Fruit fly (Drosophila melanogaster): ENCODE measurements around the gene Atac2.

The Atac2 gene

DNA sequence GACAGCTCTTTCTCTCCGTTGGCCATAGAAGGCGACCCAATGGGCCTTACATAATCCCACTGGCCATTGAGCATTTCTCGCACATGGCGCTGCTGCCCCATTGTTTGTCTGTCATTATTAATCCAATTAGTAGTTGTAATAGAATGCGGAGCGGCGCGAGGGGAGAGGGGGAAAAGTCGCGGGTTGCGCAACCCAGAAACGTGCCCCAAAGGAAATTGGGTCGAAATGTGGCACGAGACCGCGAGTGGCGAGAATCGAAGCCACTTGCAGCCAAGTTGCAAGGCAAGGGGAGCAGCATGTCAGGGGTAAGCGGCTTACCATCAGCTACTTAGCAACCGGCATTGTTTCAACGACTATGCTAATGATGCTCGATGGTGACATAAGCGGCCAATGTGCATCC is 12.3 kb upstream of the Atac2 start:
- TF ChIP-seq CG12768 (GFP tag; optimal IDR thresholded peaks at IDR 0.05) (no peak), CG1620 (GFP tag; optimal IDR thresholded peaks at IDR 0.05) (no peak), cic (GFP tag; optimal IDR thresholded peaks at IDR 0.05) (no peak), Mnt (GFP tag; optimal IDR thresholded peaks at IDR 0.05) (no peak), cnc (optimal IDR thresholded peaks at IDR 0.05) (no peak)

DNA sequence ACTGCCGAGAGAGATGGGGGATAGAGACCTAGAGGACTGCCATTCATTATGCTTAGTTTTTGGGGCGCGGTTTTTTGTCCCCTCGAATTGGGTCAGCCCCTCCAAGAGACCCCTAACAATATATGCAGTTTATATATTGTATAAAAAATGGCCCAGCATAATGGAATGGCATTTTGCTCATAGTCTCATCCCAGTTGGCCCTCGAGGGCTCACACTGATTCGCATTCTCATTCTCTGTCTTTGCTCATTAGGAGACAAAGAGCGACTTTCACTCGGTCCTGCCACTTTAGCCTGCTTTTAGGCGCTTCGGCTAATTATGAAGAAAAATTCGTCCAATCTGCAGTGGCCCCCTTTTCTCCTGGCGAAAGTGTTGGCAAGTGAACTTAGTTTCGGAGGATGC is 11.4 kb upstream of the Atac2 start:
- TF ChIP-seq Mnt (GFP tag; optimal IDR thresholded peaks at IDR 0.05) (no peak), kay (GFP tag; ENCODE audit: borderline replicate concordance) (no peak), toe (GFP tag; optimal IDR thresholded peaks at IDR 0.05) (no peak), CG7101 (tag; optimal IDR thresholded peaks at IDR 0.05) (no peak), bab1 (GFP tag; optimal IDR thresholded peaks at IDR 0.05) (no peak), CG5204 (GFP tag; optimal IDR thresholded peaks at IDR 0.05) (no peak), CG7045 (GFP tag; optimal IDR thresholded peaks at IDR 0.05) (no peak), CG12768 (GFP tag; optimal IDR thresholded peaks at IDR 0.05) (no peak), ovo (GFP tag; optimal IDR thresholded peaks at IDR 0.05) (no peak), CG33017 (tag; optimal IDR thresholded peaks at IDR 0.05) (no peak), CG11617 (GFP tag; optimal IDR thresholded peaks at IDR 0.05) (no peak), cic (GFP tag; optimal IDR thresholded peaks at IDR 0.05) (no peak), Hr96 (GFP tag; optimal IDR thresholded peaks at IDR 0.05) (no peak), pad (GFP tag; optimal IDR thresholded peaks at IDR 0.05) (no peak), Crg-1 (GFP tag; optimal IDR thresholded peaks at IDR 0.05) (no peak), Clk (GFP tag; optimal IDR thresholded peaks at IDR 0.05) (no peak)

- TF ChIP-seq tj (GFP tag; optimal IDR thresholded peaks at IDR 0.05), result peak; percentile 80
- TF ChIP-seq Clk (GFP tag; optimal IDR thresholded peaks at IDR 0.05), result peak; percentile 64
- TF ChIP-seq CG5204 (GFP tag; optimal IDR thresholded peaks at IDR 0.05), result peak; percentile 67
- TF ChIP-seq toe (GFP tag; optimal IDR thresholded peaks at IDR 0.05), result peak; percentile 71
- peak; percentile 70 for TF ChIP-seq Crg-1 (GFP tag; optimal IDR thresholded peaks at IDR 0.05)
- TF ChIP-seq CG14711 (tag; optimal IDR thresholded peaks at IDR 0.05), result peak; percentile 88
- peak; percentile 93 for TF ChIP-seq CG11617 (GFP tag; optimal IDR thresholded peaks at IDR 0.05)
- TF ChIP-seq cnc (optimal IDR thresholded peaks at IDR 0.05), result no peak
- peak; percentile 74 for TF ChIP-seq CG12768 (GFP tag; optimal IDR thresholded peaks at IDR 0.05)
- peak; percentile 94 for TF ChIP-seq cic (GFP tag; optimal IDR thresholded peaks at IDR 0.05)
- TF ChIP-seq pad (GFP tag; optimal IDR thresholded peaks at IDR 0.05), result peak; percentile 70
- peak; percentile 53 for TF ChIP-seq Mnt (GFP tag; optimal IDR thresholded peaks at IDR 0.05)
- peak; percentile 90 for TF ChIP-seq bab1 (GFP tag; optimal IDR thresholded peaks at IDR 0.05)
- TF ChIP-seq CG7101 (tag; optimal IDR thresholded peaks at IDR 0.05), result peak; percentile 90
- TF ChIP-seq kay (GFP tag; ENCODE audit: borderline replicate concordance), result no peak
- peak; percentile 42 for TF ChIP-seq CG1620 (GFP tag; optimal IDR thresholded peaks at IDR 0.05)
- peak; percentile 35 for TF ChIP-seq ovo (GFP tag; optimal IDR thresholded peaks at IDR 0.05)
- peak; percentile 81 for TF ChIP-seq Hr96 (GFP tag; optimal IDR thresholded peaks at IDR 0.05)
- peak; percentile 86 for TF ChIP-seq CG33017 (tag; optimal IDR thresholded peaks at IDR 0.05)
- peak; percentile 77 for TF ChIP-seq CG7045 (GFP tag; optimal IDR thresholded peaks at IDR 0.05)
These were observed 9.5 kb upstream of the Atac2 start for dm6 chr2L:18621357-18622211.

dm6 chr2L:18620153-18620552 is 8.1 kb upstream of the Atac2 start:
- TF ChIP-seq tj (GFP tag; optimal IDR thresholded peaks at IDR 0.05), result peak; percentile 5
- TF ChIP-seq CG1620 (GFP tag; optimal IDR thresholded peaks at IDR 0.05), result no peak

DNA sequence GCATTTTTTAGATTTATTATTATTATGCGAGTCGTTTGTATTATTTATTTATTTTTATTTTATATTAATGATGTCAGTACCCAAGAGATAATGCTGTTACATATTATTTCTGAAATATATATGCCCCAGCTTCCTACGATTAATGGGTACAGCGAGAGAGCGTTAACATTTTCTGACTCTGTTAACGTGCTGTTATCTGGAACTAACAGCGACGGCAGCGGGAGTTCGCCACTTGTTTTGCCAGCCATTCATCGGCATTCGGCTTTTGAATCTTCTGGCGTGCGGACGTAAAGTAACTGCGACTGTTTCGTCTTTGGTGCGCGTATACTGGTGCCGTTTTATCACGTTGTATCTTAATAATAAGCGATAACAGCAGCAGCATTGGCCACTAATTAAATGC is 5.0 kb upstream of the Atac2 start, which contains the start of gene MESR3:
Gene MESR3 (plus strand): TSS at position 254 of the 400 bp plus-strand sequence.
- peak; percentile 67 for TF ChIP-seq CG14711 (tag; optimal IDR thresholded peaks at IDR 0.05)
- TF ChIP-seq CG7101 (tag; optimal IDR thresholded peaks at IDR 0.05), result peak; percentile 56
- TF ChIP-seq Clk (GFP tag; optimal IDR thresholded peaks at IDR 0.05), result no peak
- peak; percentile 35 for TF ChIP-seq pad (GFP tag; optimal IDR thresholded peaks at IDR 0.05)
- peak; percentile 53 for TF ChIP-seq CG11617 (GFP tag; optimal IDR thresholded peaks at IDR 0.05)
- no peak for TF ChIP-seq toe (GFP tag; optimal IDR thresholded peaks at IDR 0.05)
- TF ChIP-seq CG1620 (GFP tag; optimal IDR thresholded peaks at IDR 0.05), result no peak
- no peak for TF ChIP-seq ovo (GFP tag; optimal IDR thresholded peaks at IDR 0.05)
- TF ChIP-seq tj (GFP tag; optimal IDR thresholded peaks at IDR 0.05), result peak; percentile 29
- TF ChIP-seq CG7045 (GFP tag; optimal IDR thresholded peaks at IDR 0.05), result peak; percentile 56
- peak; percentile 62 for TF ChIP-seq CG12768 (GFP tag; optimal IDR thresholded peaks at IDR 0.05)
- TF ChIP-seq bab1 (GFP tag; optimal IDR thresholded peaks at IDR 0.05), result peak; percentile 71
- peak; percentile 38 for TF ChIP-seq cic (GFP tag; optimal IDR thresholded peaks at IDR 0.05)
- peak; percentile 25 for TF ChIP-seq Mnt (GFP tag; optimal IDR thresholded peaks at IDR 0.05)
- TF ChIP-seq Hr96 (GFP tag; optimal IDR thresholded peaks at IDR 0.05), result no peak
- TF ChIP-seq kay (GFP tag; ENCODE audit: borderline replicate concordance), result no peak
- peak; percentile 56 for TF ChIP-seq CG33017 (tag; optimal IDR thresholded peaks at IDR 0.05)

DNA sequence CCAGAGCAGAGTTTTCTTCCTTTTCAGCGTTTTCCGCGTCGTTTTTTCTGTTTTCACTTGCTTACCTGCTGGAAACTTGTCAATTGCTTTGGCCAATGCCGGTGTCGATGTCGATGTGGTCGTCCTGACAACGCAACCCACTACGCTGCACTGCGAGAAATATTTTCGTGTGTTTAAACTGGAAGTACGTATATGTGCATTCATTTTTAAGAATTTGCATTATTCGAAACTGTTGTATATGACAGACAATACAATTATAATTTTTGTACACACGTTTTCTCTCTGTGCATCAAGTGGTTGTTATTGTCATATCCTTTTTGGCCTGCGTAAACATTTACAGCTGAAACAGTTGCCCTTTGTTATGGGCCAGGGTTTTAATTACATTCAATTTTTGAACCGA is 4.0 kb upstream of the Atac2 start, which contains the start of gene IFT46:
Gene IFT46 (minus strand): TSS at position 88 of the 400 bp plus-strand sequence.
- TF ChIP-seq Mnt (GFP tag; optimal IDR thresholded peaks at IDR 0.05), result no peak
- no peak for TF ChIP-seq cnc (optimal IDR thresholded peaks at IDR 0.05)
- TF ChIP-seq kay (GFP tag; ENCODE audit: borderline replicate concordance), result no peak
- no peak for TF ChIP-seq CG12768 (GFP tag; optimal IDR thresholded peaks at IDR 0.05)
- TF ChIP-seq CG1620 (GFP tag; optimal IDR thresholded peaks at IDR 0.05), result no peak
- TF ChIP-seq CG11617 (GFP tag; optimal IDR thresholded peaks at IDR 0.05), result no peak
- no peak for TF ChIP-seq CG14711 (tag; optimal IDR thresholded peaks at IDR 0.05)
- TF ChIP-seq Clk (GFP tag; optimal IDR thresholded peaks at IDR 0.05), result no peak
- no peak for TF ChIP-seq CG7101 (tag; optimal IDR thresholded peaks at IDR 0.05)
- no peak for TF ChIP-seq pad (GFP tag; optimal IDR thresholded peaks at IDR 0.05)
- TF ChIP-seq CG33017 (tag; optimal IDR thresholded peaks at IDR 0.05), result no peak
- TF ChIP-seq ovo (GFP tag; optimal IDR thresholded peaks at IDR 0.05), result no peak
- no peak for TF ChIP-seq CG5204 (GFP tag; optimal IDR thresholded peaks at IDR 0.05)
- TF ChIP-seq CG7045 (GFP tag; optimal IDR thresholded peaks at IDR 0.05), result no peak
- no peak for TF ChIP-seq tj (GFP tag; optimal IDR thresholded peaks at IDR 0.05)
- TF ChIP-seq bab1 (GFP tag; optimal IDR thresholded peaks at IDR 0.05), result no peak
- no peak for TF ChIP-seq cic (GFP tag; optimal IDR thresholded peaks at IDR 0.05)
- TF ChIP-seq toe (GFP tag; optimal IDR thresholded peaks at IDR 0.05), result no peak
- no peak for TF ChIP-seq Crg-1 (GFP tag; optimal IDR thresholded peaks at IDR 0.05)
